Fruit fly (Drosophila melanogaster): Measurements from ENCODE around the gene Gr93c.

- TF ChIP-seq Hr38 (GFP tag; optimal IDR thresholded peaks at IDR 0.05) (no peak), lz (GFP tag; optimal IDR thresholded peaks at IDR 0.05) (no peak), Blimp-1 (GFP tag; optimal IDR thresholded peaks at IDR 0.05) (no peak), svp (GFP tag) (no peak), CG6854 (GFP tag; optimal IDR thresholded peaks at IDR 0.05) (peak; percentile 2), Hr39 (GFP tag; optimal IDR thresholded peaks at IDR 0.05) (no peak), net (GFP tag; optimal IDR thresholded peaks at IDR 0.05) (no peak), CG8632 (GFP tag; optimal IDR thresholded peaks at IDR 0.05) (no peak)
These were observed 7.6 kb upstream of the Gr93c start for dm6 chr3R:21852579-21853233.

Data from whole organism, prepupa.